Fruit fly (Drosophila melanogaster) whole organism, adult: ENCODE results near the gene CG4645.

Experiments
- Crg-1 ChIP-seq: fragments of 200-800 bp; sonication (Bioruptor generic); optimal IDR thresholded peaks from 2 replicates; lab custom pipeline; 2016; ENCODE audit warnings: missing biosample characterization, missing genetic modification characterization
- cnc ChIP-seq, 2 experiments: fragments of >200 bp; optimal IDR thresholded peaks; 2 replicates each; lab custom pipeline; 2017
- pad ChIP-seq: fragments of 200-800 bp; sonication (Bioruptor generic); optimal IDR thresholded peaks from 3 replicates; lab custom pipeline; 2017; ENCODE audit warnings: missing biosample characterization, missing genetic modification characterization, mild to moderate bottlenecking, moderate library complexity, missing genetic modification reagents

DNA sequence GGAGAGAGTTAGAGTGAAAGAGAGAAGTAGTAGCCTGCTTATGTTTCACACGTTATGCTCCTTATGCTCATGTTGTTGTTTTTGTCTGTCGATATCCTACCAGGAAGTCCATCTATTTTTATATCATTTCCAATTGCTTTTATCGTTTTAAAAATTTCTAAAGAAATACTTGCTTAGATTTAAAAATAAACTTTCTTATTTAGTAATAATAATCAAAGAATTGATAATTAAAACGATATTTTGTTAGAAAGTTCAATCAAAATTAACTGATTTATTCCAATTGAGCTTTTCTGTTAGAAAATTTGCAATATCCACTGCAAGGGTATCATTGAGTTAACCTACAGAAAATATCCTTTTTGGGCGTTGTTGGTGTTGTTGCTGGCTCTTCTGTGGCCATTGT lies 39.9 kb upstream of the CG4645 start:
- TF ChIP-seq cnc (optimal IDR thresholded peaks at IDR 0.05; lab: Kevin White, UChicago) = no peak
- TF ChIP-seq Crg-1 = no peak
- TF ChIP-seq pad (GFP tag; lab: Kevin White, UChicago) = no peak
